Fruit fly (Drosophila melanogaster) whole organism, embryonic: ENCODE data around the gene FRG1.

Experiments used
- ATbp ChIP-seq: fragments of 200-800 bp; sonication (Bioruptor generic); optimal IDR thresholded peaks from 2 replicates; lab custom pipeline; 2017; ENCODE audit warnings: missing biosample characterization, mild to moderate bottlenecking, missing genetic modification characterization, missing genetic modification reagents
- B-H2 ChIP-seq: fragments of 200-800 bp; sonication (Bioruptor generic); optimal IDR thresholded peaks from 2 replicates; lab custom pipeline; 2018; ENCODE audit warnings: missing biosample characterization, mild to moderate bottlenecking, missing genetic modification characterization
- Bteb2 ChIP-seq: fragments of 200-800 bp; sonication (Bioruptor generic); optimal IDR thresholded peaks from 2 replicates; lab custom pipeline; 2016; ENCODE audit warnings: missing biosample characterization, missing genetic modification characterization
- CG10267 ChIP-seq: fragments of 200-800 bp; sonication (Bioruptor generic); optimal IDR thresholded peaks from 2 replicates; lab custom pipeline; 2018; ENCODE audit warnings: missing biosample characterization, mild to moderate bottlenecking, missing genetic modification characterization, moderate library complexity
- CG10321 ChIP-seq: fragments of 200-800 bp; sonication (Bioruptor generic); IDR thresholded peaks from 2 replicates; pipeline ENCODE4 v1.3.6; 2022; ENCODE audit warnings: missing biosample characterization, missing genetic modification characterization
- CG11398 ChIP-seq: fragments of 200-800 bp; sonication (Bioruptor generic); optimal IDR thresholded peaks from 2 replicates; lab custom pipeline; 2016; ENCODE audit warnings: missing biosample characterization, missing genetic modification characterization
- CG11504 ChIP-seq: fragments of 200-800 bp; sonication (Bioruptor generic); optimal IDR thresholded peaks from 3 replicates; lab custom pipeline; 2019; ENCODE audit warnings: missing biosample characterization, mild to moderate bottlenecking, missing genetic modification characterization, moderate library complexity
- CG12659 ChIP-seq: fragments of 200-800 bp; sonication (Bioruptor generic); optimal IDR thresholded peaks from 3 replicates; lab custom pipeline; 2017; ENCODE audit warnings: mild to moderate bottlenecking, missing biosample characterization, missing genetic modification reagents, missing genetic modification characterization
- CG12744 ChIP-seq: fragments of 200-800 bp; sonication (Bioruptor generic); optimal IDR thresholded peaks from 2 replicates; lab custom pipeline; 2016; ENCODE audit warnings: missing biosample characterization, missing genetic modification characterization
- CG14441 ChIP-seq: fragments of 200-800 bp; sonication (Bioruptor generic); IDR thresholded peaks from 2 replicates; pipeline ENCODE4 v1.3.6; 2022; ENCODE audit warnings: missing biosample characterization, missing genetic modification characterization
- CG15011 ChIP-seq: fragments of 200-800 bp; sonication (Bioruptor generic); optimal IDR thresholded peaks from 3 replicates; lab custom pipeline; 2018; ENCODE audit warnings: missing biosample characterization, mild to moderate bottlenecking, missing genetic modification characterization
- CG17361 ChIP-seq: fragments of 200-800 bp; sonication (Bioruptor generic); IDR thresholded peaks from 3 replicates; pipeline ENCODE4 v1.3.6; 2022; ENCODE audit warnings: missing biosample characterization, missing genetic modification characterization
- CG1792 ChIP-seq: fragments of 200-800 bp; sonication (Bioruptor generic); optimal IDR thresholded peaks from 2 replicates; lab custom pipeline; 2016; ENCODE audit warnings: missing biosample characterization, missing genetic modification characterization
- CG2120 ChIP-seq: fragments of 200-800 bp; sonication (Bioruptor generic); optimal IDR thresholded peaks from 3 replicates; lab custom pipeline; 2016; ENCODE audit warnings: missing biosample characterization, missing genetic modification characterization
- CG33557 ChIP-seq: fragments of 200-800 bp; sonication (Bioruptor generic); optimal IDR thresholded peaks from 2 replicates; lab custom pipeline; 2019; ENCODE audit warnings: missing biosample characterization, mild to moderate bottlenecking, missing genetic modification characterization, moderate library complexity
- CG3995 ChIP-seq: fragments of 200-800 bp; sonication (Bioruptor generic); optimal IDR thresholded peaks from 3 replicates; lab custom pipeline; 2016; ENCODE audit warnings: missing biosample characterization, missing genetic modification characterization
- CG6683 ChIP-seq: fragments of 200-800 bp; sonication (Bioruptor generic); optimal IDR thresholded peaks from 2 replicates; lab custom pipeline; 2017; ENCODE audit warnings: missing biosample characterization, mild to moderate bottlenecking, missing genetic modification characterization, missing genetic modification reagents
- CG7786 ChIP-seq: fragments of 200-800 bp; sonication (Bioruptor generic); optimal IDR thresholded peaks from 2 replicates; lab custom pipeline; 2016; ENCODE audit warnings: missing biosample characterization, missing genetic modification characterization
- CG9609 ChIP-seq: fragments of 200-800 bp; sonication (Bioruptor generic); optimal IDR thresholded peaks from 3 replicates; lab custom pipeline; 2016; ENCODE audit warnings: missing biosample characterization, missing genetic modification characterization
- CG9727 ChIP-seq: fragments of 200-800 bp; sonication (Bioruptor generic); optimal IDR thresholded peaks from 3 replicates; lab custom pipeline; 2017; ENCODE audit warnings: missing biosample characterization, mild to moderate bottlenecking, missing genetic modification characterization
- Fer2 ChIP-seq: fragments of 200-800 bp; sonication (Bioruptor generic); optimal IDR thresholded peaks from 2 replicates; lab custom pipeline; 2018; ENCODE audit warnings: missing biosample characterization, mild to moderate bottlenecking, missing genetic modification characterization, moderate library complexity
- Gsc ChIP-seq: fragments of 200-800 bp; sonication (Bioruptor generic); IDR thresholded peaks from 2 replicates; pipeline ENCODE4 v1.3.6; 2022; ENCODE audit warnings: missing biosample characterization, missing genetic modification characterization
- H15 ChIP-seq: fragments of 200-800 bp; sonication (Bioruptor generic); IDR thresholded peaks from 3 replicates; pipeline ENCODE4 v1.3.6; 2022; ENCODE audit warnings: missing biosample characterization, missing genetic modification characterization
- HmgZ ChIP-seq: fragments of 200-800 bp; sonication (Bioruptor generic); optimal IDR thresholded peaks from 2 replicates; lab custom pipeline; 2018; ENCODE audit warnings: missing biosample characterization, mild to moderate bottlenecking, missing genetic modification characterization
- Jarid2 ChIP-seq: fragments of 200-800 bp; sonication (Bioruptor generic); optimal IDR thresholded peaks from 3 replicates; lab custom pipeline; 2017; ENCODE audit warnings: mild to moderate bottlenecking, missing biosample characterization, missing genetic modification reagents, missing genetic modification characterization
- NK7.1 ChIP-seq: fragments of 200-800 bp; sonication (Bioruptor generic); optimal IDR thresholded peaks from 3 replicates; lab custom pipeline; 2016; ENCODE audit warnings: missing biosample characterization, missing genetic modification characterization
- Nf-YA ChIP-seq: fragments of 200-800 bp; sonication (Bioruptor generic); IDR thresholded peaks from 2 replicates; pipeline ENCODE4 v1.3.6; 2022; ENCODE audit warnings: missing biosample characterization, missing genetic modification characterization
- Optix ChIP-seq: fragments of 200-800 bp; sonication (Bioruptor generic); IDR thresholded peaks from 3 replicates; pipeline ENCODE4 v1.3.6; 2022; ENCODE audit warnings: missing biosample characterization, missing genetic modification characterization
- Sry-β ChIP-seq: fragments of 200-800 bp; sonication (Bioruptor generic); optimal IDR thresholded peaks from 2 replicates; lab custom pipeline; 2018; ENCODE audit warnings: missing biosample characterization, mild to moderate bottlenecking, missing genetic modification characterization, moderate library complexity
- Ssrp ChIP-seq: fragments of 200-800 bp; sonication (Bioruptor generic); optimal IDR thresholded peaks from 2 replicates; lab custom pipeline; 2018; ENCODE audit warnings: missing biosample characterization, mild to moderate bottlenecking, missing genetic modification characterization, moderate library complexity
- Tbp ChIP-seq: fragments of >200 bp; optimal IDR thresholded peaks from 2 replicates; lab custom pipeline; 2018; ENCODE audit warnings: missing biosample characterization, missing genetic modification characterization
- ab ChIP-seq: fragments of 200-800 bp; sonication (Bioruptor generic); optimal IDR thresholded peaks from 2 replicates; lab custom pipeline; 2016; ENCODE audit warnings: missing biosample characterization, missing genetic modification characterization
- ara ChIP-seq: fragments of 200-800 bp; sonication (Bioruptor generic); IDR thresholded peaks from 2 replicates; pipeline ENCODE4 v1.3.6; 2022; ENCODE audit warnings: missing biosample characterization, missing genetic modification characterization
- bbx ChIP-seq: fragments of 200-800 bp; sonication (Bioruptor generic); IDR thresholded peaks from 2 replicates; pipeline ENCODE4 v1.3.6; 2022; ENCODE audit warnings: missing biosample characterization, missing genetic modification characterization; ENCODE audit not compliant: partially characterized antibody
- bigmax ChIP-seq: fragments of 200-800 bp; sonication (Bioruptor generic); optimal IDR thresholded peaks from 2 replicates; lab custom pipeline; 2018; ENCODE audit warnings: missing biosample characterization, mild to moderate bottlenecking, missing genetic modification characterization
- cad ChIP-seq: fragments of >200 bp; optimal IDR thresholded peaks from 2 replicates; lab custom pipeline; 2017; ENCODE audit warnings: missing biosample characterization, missing genetic modification characterization
- cg ChIP-seq: fragments of 200-800 bp; sonication (Bioruptor generic); optimal IDR thresholded peaks from 3 replicates; lab custom pipeline; 2019; ENCODE audit warnings: missing biosample characterization, mild to moderate bottlenecking, missing genetic modification characterization, moderate library complexity
- gce ChIP-seq: fragments of 200-800 bp; sonication (Bioruptor generic); IDR thresholded peaks from 3 replicates; pipeline ENCODE4 v1.3.6; 2022; ENCODE audit warnings: missing biosample characterization, missing genetic modification characterization
- grau ChIP-seq: fragments of 200-800 bp; optimal IDR thresholded peaks from 3 replicates; lab custom pipeline; 2019; ENCODE audit warnings: missing biosample characterization, mild to moderate bottlenecking, missing genetic modification characterization, moderate library complexity
- h ChIP-seq: fragments of >200 bp; optimal IDR thresholded peaks from 2 replicates; lab custom pipeline; 2017
- nom ChIP-seq: fragments of 200-800 bp; sonication (Bioruptor generic); optimal IDR thresholded peaks from 2 replicates; lab custom pipeline; 2017; ENCODE audit warnings: missing biosample characterization, missing genetic modification characterization, mild to moderate bottlenecking, moderate library complexity, missing genetic modification reagents
- pb ChIP-seq: fragments of 200-800 bp; sonication (Bioruptor generic); optimal IDR thresholded peaks from 3 replicates; lab custom pipeline; 2016; ENCODE audit warnings: missing biosample characterization, missing genetic modification characterization
- pho ChIP-seq: fragments of 200-800 bp; sonication (Bioruptor generic); optimal IDR thresholded peaks from 2 replicates; lab custom pipeline; 2016; ENCODE audit warnings: missing biosample characterization, missing genetic modification characterization
- phol ChIP-seq: fragments of 200-800 bp; sonication (Bioruptor generic); optimal IDR thresholded peaks from 3 replicates; lab custom pipeline; 2018; ENCODE audit warnings: missing biosample characterization, mild to moderate bottlenecking, missing genetic modification characterization, moderate library complexity
- sim ChIP-seq: fragments of 200-800 bp; sonication (Bioruptor generic); IDR thresholded peaks from 2 replicates; pipeline ENCODE4 v1.3.6; 2022; ENCODE audit warnings: missing biosample characterization, missing genetic modification characterization
- sob ChIP-seq: fragments of 200-800 bp; sonication (Bioruptor generic); IDR thresholded peaks from 2 replicates; pipeline ENCODE4 v1.3.6; 2022; ENCODE audit warnings: missing biosample characterization, missing genetic modification characterization
- wek ChIP-seq: fragments of 200-800 bp; sonication (Bioruptor generic); optimal IDR thresholded peaks from 3 replicates; lab custom pipeline; 2018; ENCODE audit warnings: missing biosample characterization, mild to moderate bottlenecking, missing genetic modification characterization, moderate library complexity

The FRG1 gene

DNA sequence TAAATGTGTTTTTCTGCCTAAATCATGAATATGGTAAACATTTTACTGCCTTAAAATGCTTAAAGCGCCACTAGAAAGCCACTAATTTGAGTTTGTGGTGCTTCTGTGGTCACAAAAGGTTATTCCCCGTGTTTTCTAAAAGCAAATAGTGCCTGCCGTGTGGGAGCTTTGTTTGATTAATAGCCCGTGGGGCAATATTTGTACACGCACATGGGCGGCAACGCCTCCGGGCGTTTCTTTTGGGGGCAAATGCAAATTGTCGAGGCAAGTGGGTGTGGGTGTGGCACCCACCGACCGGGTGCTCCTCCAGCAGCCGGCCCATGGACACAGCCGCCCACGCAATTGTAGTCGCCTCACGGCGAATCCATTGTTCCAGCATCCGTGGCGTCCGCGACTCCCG is 20.9 kb downstream of the FRG1 start (continued):
- no peak for TF ChIP-seq CG17361 (GFP tag; lab: Robert Waterston, UW)
- no peak for TF ChIP-seq h (lab: Kevin White, UChicago)
- TF ChIP-seq CG11504 (tag; lab: Kevin White, UChicago), result no peak
- TF ChIP-seq CG14441 (GFP tag; lab: Robert Waterston, UW), result no peak
- TF ChIP-seq gce (GFP tag; lab: Robert Waterston, UW), result 0 out of 3 replicates have a peak, but pooled peaks have one; percentile 47
- no peak for TF ChIP-seq CG7786 (GFP tag; lab: Kevin White, UChicago)

DNA sequence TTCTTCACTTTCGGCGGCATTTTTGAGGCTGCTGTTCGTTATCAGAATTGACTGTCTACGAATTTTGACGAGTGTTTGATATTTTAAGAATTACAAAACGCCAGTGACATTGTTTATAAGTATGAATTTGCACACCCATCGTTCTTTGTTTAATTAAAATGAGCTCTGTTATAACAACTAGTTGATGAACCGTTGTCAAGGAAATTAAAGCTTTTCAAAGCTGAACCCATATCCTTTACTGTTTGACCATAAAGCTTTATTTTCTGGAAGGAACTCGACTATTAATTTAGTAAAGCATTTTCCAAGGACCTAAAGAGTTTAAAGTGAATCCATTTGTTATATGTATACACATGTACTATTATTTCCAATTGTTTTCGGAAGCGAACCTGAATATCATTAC is 21.5 kb downstream of the FRG1 start, which contains the start of gene CG17122:
TSS of gene CG17122 (minus strand) at position 101 of the 400 bp plus-strand sequence.
- TF ChIP-seq B-H2 (GFP tag; lab: Kevin White, UChicago) (no peak), ATbp (GFP tag; lab: Kevin White, UChicago) (no peak), ab (GFP tag; lab: Kevin White, UChicago) (no peak)

DNA sequence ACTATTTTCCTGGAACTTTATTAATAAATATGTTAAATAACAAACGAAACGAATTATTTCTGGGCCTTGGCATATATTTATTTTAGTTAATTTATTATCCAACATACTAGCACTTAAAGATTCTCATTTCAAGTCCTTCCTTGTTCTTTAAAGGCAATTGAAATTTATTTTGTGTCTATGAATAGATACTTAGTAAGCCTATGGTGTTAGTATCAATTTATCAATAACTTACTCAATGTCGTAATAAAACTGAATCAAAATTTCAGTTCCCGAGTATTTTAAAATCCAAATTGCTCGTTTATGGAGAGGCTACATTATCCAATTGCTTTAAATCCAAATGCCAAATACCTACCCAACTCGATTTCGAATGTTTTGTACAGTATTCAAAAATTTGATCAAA is 31.3 kb downstream of the FRG1 start, which contains the start of gene CG32228:
TSS of gene CG32228 (plus strand) at position 301 of the 400 bp plus-strand sequence.
- no peak for TF ChIP-seq CG9727 (GFP tag; lab: Kevin White, UChicago)
- no peak for TF ChIP-seq H15 (GFP tag; lab: Robert Waterston, UW)
- no peak for TF ChIP-seq nom (GFP tag; lab: Kevin White, UChicago)
- TF ChIP-seq Bteb2 (GFP tag; lab: Kevin White, UChicago), result no peak
- TF ChIP-seq NK7.1, result no peak
- no peak for TF ChIP-seq Gsc
- no peak for TF ChIP-seq Fer2 (tag; lab: Kevin White, UChicago)
- TF ChIP-seq Sry-β, result no peak
- no peak for TF ChIP-seq cad (GFP tag; lab: Kevin White, UChicago)
- TF ChIP-seq CG6683, result no peak
- no peak for TF ChIP-seq pho (GFP tag; lab: Kevin White, UChicago)
- no peak for TF ChIP-seq sob (GFP tag; lab: Robert Waterston, UW)
- TF ChIP-seq cg (GFP tag; lab: Kevin White, UChicago), result no peak
- no peak for TF ChIP-seq CG15011 (GFP tag; lab: Kevin White, UChicago)
- no peak for TF ChIP-seq CG12659 (GFP tag; lab: Kevin White, UChicago)
- TF ChIP-seq CG9609, result no peak
- TF ChIP-seq pb (GFP tag; lab: Kevin White, UChicago), result no peak
- no peak for TF ChIP-seq phol (tag; lab: Kevin White, UChicago)
- no peak for TF ChIP-seq Jarid2 (GFP tag; lab: Kevin White, UChicago)
- TF ChIP-seq CG2120 (GFP tag; lab: Kevin White, UChicago), result no peak

DNA sequence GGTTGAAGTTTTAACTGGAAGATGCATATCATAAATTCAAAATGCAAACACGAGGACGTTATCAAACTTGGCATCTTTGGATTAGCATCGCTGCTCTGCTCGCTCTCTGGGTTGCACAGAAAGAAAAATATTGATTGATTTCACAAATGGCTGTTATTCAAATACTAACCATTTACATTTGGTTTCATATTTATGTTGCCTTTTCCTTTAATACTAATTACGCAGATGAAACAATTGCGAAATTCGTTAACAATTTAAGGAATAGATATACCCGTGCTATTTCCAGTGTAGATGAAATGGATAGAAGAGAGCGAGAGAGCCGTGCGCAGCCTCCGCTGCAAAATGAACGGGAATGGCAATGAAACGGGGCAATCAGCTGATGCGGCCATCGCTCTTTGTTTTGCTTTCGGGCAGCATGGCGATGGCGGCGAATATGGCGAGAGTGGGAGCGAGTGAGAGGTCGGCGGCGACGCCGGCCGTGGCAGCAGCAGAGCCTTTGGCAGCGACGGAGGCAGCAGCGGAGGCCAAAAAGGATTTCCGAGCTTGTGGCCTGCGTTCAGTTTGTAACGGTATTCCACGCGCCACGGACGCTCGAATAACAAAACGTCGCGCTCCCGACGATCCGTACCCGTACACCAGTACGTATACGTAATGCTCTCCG is 49.1 kb downstream of the FRG1 start, which contains the start of gene rdgC:
TSS of gene rdgC (plus strand) at position 568 of the 661 bp plus-strand sequence.
- no peak for TF ChIP-seq bbx (GFP tag; lab: Robert Waterston, UW)
- peak; percentile 88 for TF ChIP-seq Optix (GFP tag; lab: Robert Waterston, UW)
- TF ChIP-seq wek, result peak; percentile 89
- TF ChIP-seq sim (GFP tag; lab: Robert Waterston, UW), result peak; percentile 89
- peak; percentile 96 for TF ChIP-seq ara (GFP tag; lab: Robert Waterston, UW)
- peak; percentile 95 for TF ChIP-seq Nf-YA (GFP tag; lab: Robert Waterston, UW)
- no peak for TF ChIP-seq Tbp (GFP tag; lab: Kevin White, UChicago)
- peak; percentile 95 for TF ChIP-seq CG1792 (GFP tag; lab: Kevin White, UChicago)
- peak; percentile 91 for TF ChIP-seq Ssrp (tag; lab: Kevin White, UChicago)
- peak; percentile 94 for TF ChIP-seq HmgZ
- peak; percentile 92 for TF ChIP-seq CG12744 (GFP tag; lab: Kevin White, UChicago)
- TF ChIP-seq CG3995, result peak; percentile 68
- TF ChIP-seq CG33557 (GFP tag; lab: Kevin White, UChicago), result no peak
- TF ChIP-seq grau (tag; lab: Kevin White, UChicago), result peak; percentile 94
- peak; percentile 7 for TF ChIP-seq Sry-β
- TF ChIP-seq bigmax (GFP tag; lab: Kevin White, UChicago), result peak; percentile 71
- TF ChIP-seq CG11398 (GFP tag; lab: Kevin White, UChicago), result peak; percentile 93
- peak; percentile 80 for TF ChIP-seq CG10321 (GFP tag; lab: Robert Waterston, UW)
- TF ChIP-seq CG10267 (tag; lab: Kevin White, UChicago), result peak; percentile 89
